Fruit fly (Drosophila melanogaster) whole organism, pupa: ENCODE data around the gene mRpL27.

Experiments
- CG10348 ChIP-seq: fragments of 200-800 bp; sonication (Bioruptor generic); IDR thresholded peaks from 2 replicates; pipeline ENCODE4 v1.3.6; 2022; ENCODE audit warnings: missing biosample characterization, missing genetic modification characterization
- CG12605 ChIP-seq: fragments of 200-800 bp; sonication (Bioruptor generic); IDR thresholded peaks from 2 replicates; pipeline ENCODE4 v1.3.6; 2022; ENCODE audit warnings: missing biosample characterization, missing genetic modification characterization
- CG13204 ChIP-seq: fragments of 200-800 bp; sonication (Bioruptor generic); optimal IDR thresholded peaks from 2 replicates; lab custom pipeline; 2018; ENCODE audit warnings: missing biosample characterization, mild to moderate bottlenecking, missing genetic modification characterization, moderate library complexity
- CG14655 ChIP-seq: fragments of 200-800 bp; sonication (Bioruptor generic); optimal IDR thresholded peaks from 3 replicates; lab custom pipeline; 2017; ENCODE audit warnings: mild to moderate bottlenecking, missing biosample characterization, missing genetic modification reagents, missing genetic modification characterization
- CG15710 ChIP-seq: fragments of 200-800 bp; sonication (Bioruptor generic); optimal IDR thresholded peaks from 2 replicates; lab custom pipeline; 2018; ENCODE audit warnings: missing biosample characterization, mild to moderate bottlenecking, missing genetic modification characterization, moderate library complexity
- CG17806 ChIP-seq: fragments of 200-800 bp; sonication (Bioruptor generic); optimal IDR thresholded peaks from 2 replicates; lab custom pipeline; 2018; ENCODE audit warnings: missing biosample characterization, mild to moderate bottlenecking, missing genetic modification characterization, moderate library complexity
- CG32121 ChIP-seq: fragments of 200-800 bp; sonication (Bioruptor generic); IDR thresholded peaks from 2 replicates; pipeline ENCODE4 v1.3.6; 2022; ENCODE audit warnings: missing biosample characterization, missing genetic modification characterization
- CG34367 ChIP-seq: fragments of 200-800 bp; sonication (Bioruptor generic); optimal IDR thresholded peaks from 2 replicates; lab custom pipeline; 2018; ENCODE audit warnings: missing biosample characterization, mild to moderate bottlenecking, missing genetic modification characterization
- CG4496 ChIP-seq: fragments of 200-800 bp; sonication (Bioruptor generic); IDR thresholded peaks from 3 replicates; pipeline ENCODE4 v1.3.6; 2022; ENCODE audit warnings: missing biosample characterization, missing genetic modification characterization
- CG8159 ChIP-seq: fragments of 200-800 bp; sonication (Bioruptor generic); optimal IDR thresholded peaks from 3 replicates; lab custom pipeline; 2018; ENCODE audit warnings: missing biosample characterization, mild to moderate bottlenecking, missing genetic modification characterization, moderate library complexity
- CG8301 ChIP-seq: fragments of 200-800 bp; sonication (Bioruptor generic); optimal IDR thresholded peaks from 2 replicates; lab custom pipeline; 2018; ENCODE audit warnings: missing biosample characterization, mild to moderate bottlenecking, missing genetic modification characterization
- CG9948 ChIP-seq: fragments of 200-800 bp; sonication (Bioruptor generic); optimal IDR thresholded peaks from 2 replicates; lab custom pipeline; 2018; ENCODE audit warnings: missing biosample characterization, mild to moderate bottlenecking, missing genetic modification characterization, moderate library complexity
- D1 ChIP-seq: fragments of 200-800 bp; sonication (Bioruptor generic); optimal IDR thresholded peaks from 2 replicates; lab custom pipeline; 2018; ENCODE audit warnings: missing biosample characterization, mild to moderate bottlenecking, missing genetic modification characterization, moderate library complexity
- EcR ChIP-seq: fragments of 200-800 bp; sonication (Bioruptor generic); optimal IDR thresholded peaks from 3 replicates; lab custom pipeline; 2019; ENCODE audit warnings: missing biosample characterization, missing genetic modification characterization, mild to moderate bottlenecking, moderate library complexity, missing genetic modification reagents
- Ets98B ChIP-seq: fragments of 200-800 bp; sonication (Bioruptor generic); IDR thresholded peaks from 2 replicates; pipeline ENCODE4 v1.3.6; 2022; ENCODE audit warnings: missing biosample characterization, missing genetic modification characterization
- Pif1A ChIP-seq: fragments of 200-800 bp; sonication (Bioruptor generic); optimal IDR thresholded peaks from 3 replicates; lab custom pipeline; 2016; ENCODE audit warnings: missing biosample characterization, missing genetic modification characterization
- Pif1B ChIP-seq: fragments of 200-800 bp; sonication (Bioruptor generic); optimal IDR thresholded peaks from 3 replicates; lab custom pipeline; 2016; ENCODE audit warnings: missing biosample characterization, missing genetic modification characterization
- Snoo ChIP-seq: fragments of 200-800 bp; sonication (Bioruptor generic); optimal IDR thresholded peaks from 3 replicates; lab custom pipeline; 2017; ENCODE audit warnings: missing biosample characterization, mild to moderate bottlenecking, missing genetic modification characterization, inconsistent platforms
- fd96Ca ChIP-seq: fragments of 200-800 bp; sonication (Bioruptor generic); IDR thresholded peaks from 3 replicates; pipeline ENCODE4 v1.3.6; 2022; ENCODE audit warnings: missing biosample characterization, missing genetic modification characterization
- gl ChIP-seq: fragments of 200-800 bp; sonication (Bioruptor generic); optimal IDR thresholded peaks from 2 replicates; lab custom pipeline; 2018; ENCODE audit warnings: missing biosample characterization, mild to moderate bottlenecking, missing genetic modification characterization
- rn ChIP-seq: fragments of 200-800 bp; sonication (Bioruptor generic); IDR thresholded peaks from 2 replicates; pipeline ENCODE4 v1.3.6; 2022; ENCODE audit warnings: missing biosample characterization, missing genetic modification characterization

The mRpL27 gene

dm6 chr2L:4458119-4459056 lies 1.1 kb downstream of the mRpL27 start, which contains the start of gene RpL27A:
TSS of gene RpL27A (minus strand) at chr2L:4458364.
- TF ChIP-seq CG10348 (GFP tag; lab: Robert Waterston, UW) (no peak), D1 (tag; lab: Kevin White, UChicago) (no peak), CG9948 (tag; lab: Kevin White, UChicago) (peak; percentile 41), Snoo (tag; lab: Kevin White, UChicago) (peak; percentile 81), Ets98B (peak; percentile 32), gl (tag; lab: Kevin White, UChicago) (no peak), CG15710 (tag; lab: Kevin White, UChicago) (peak; percentile 50), CG34367 (tag; lab: Kevin White, UChicago) (peak; percentile 65), CG8159 (tag; lab: Kevin White, UChicago) (peak; percentile 44), fd96Ca (GFP tag; lab: Robert Waterston, UW) (peak; percentile 14; the same call in 1 of the 3 replicates), CG14655 (no peak), CG32121 (GFP tag; lab: Robert Waterston, UW) (peak; percentile 47; the same call in 1 of the 2 replicates), CG8301 (tag; lab: Kevin White, UChicago) (peak; percentile 5), CG4496 (peak; percentile 84), CG12605 (GFP tag; lab: Robert Waterston, UW) (peak; percentile 67)

dm6 chr2L:4456539-4456994 lies 2.9 kb downstream of the mRpL27 start, which contains the start of gene Gs1l:
TSS of gene Gs1l (minus strand) at chr2L:4456807.
- TF ChIP-seq CG12605 (GFP tag; lab: Robert Waterston, UW) = no peak
- TF ChIP-seq CG14655 = no peak
- TF ChIP-seq rn (GFP tag; lab: Robert Waterston, UW) = no peak
- no peak for TF ChIP-seq D1 (tag; lab: Kevin White, UChicago)
- no peak for TF ChIP-seq CG4496
- TF ChIP-seq CG8301 (tag; lab: Kevin White, UChicago) = no peak
- TF ChIP-seq CG13204 = no peak
- TF ChIP-seq Pif1B = no peak
- TF ChIP-seq Ets98B = no peak; the same call in 1 of the 2 replicates
- no peak for TF ChIP-seq CG9948 (tag; lab: Kevin White, UChicago)
- TF ChIP-seq CG32121 (GFP tag; lab: Robert Waterston, UW) = peak; percentile 40; the same call in 1 of the 2 replicates
- TF ChIP-seq CG15710 (tag; lab: Kevin White, UChicago) = no peak
- no peak for TF ChIP-seq Snoo (tag; lab: Kevin White, UChicago)
- TF ChIP-seq EcR = peak; percentile 71
- TF ChIP-seq CG8159 (tag; lab: Kevin White, UChicago) = peak; percentile 26
- TF ChIP-seq CG34367 (tag; lab: Kevin White, UChicago) = no peak
- no peak for TF ChIP-seq CG17806 (tag; lab: Kevin White, UChicago)

dm6 chr2L:4454009-4454689 lies 5.3 kb downstream of the mRpL27 start, which contains the start of the genes Secp43 and ND-B8:
TSS of gene Secp43 (minus strand) at chr2L:4454453.
TSS of gene ND-B8 (plus strand) at chr2L:4454626.
- no peak for TF ChIP-seq CG14655
- no peak for TF ChIP-seq CG8301 (tag; lab: Kevin White, UChicago)
- no peak for TF ChIP-seq CG4496
- TF ChIP-seq Ets98B = no peak
- no peak for TF ChIP-seq CG34367 (tag; lab: Kevin White, UChicago)
- no peak for TF ChIP-seq CG13204
- TF ChIP-seq CG15710 (tag; lab: Kevin White, UChicago) = no peak
- TF ChIP-seq, all 21 proteins: peak for 0

- no peak for TF ChIP-seq CG14655
- TF ChIP-seq CG15710 (tag; lab: Kevin White, UChicago) = no peak
- no peak for TF ChIP-seq CG8159 (tag; lab: Kevin White, UChicago)
- no peak for TF ChIP-seq CG9948 (tag; lab: Kevin White, UChicago)
- TF ChIP-seq gl (tag; lab: Kevin White, UChicago) = no peak
- TF ChIP-seq D1 (tag; lab: Kevin White, UChicago) = no peak
- TF ChIP-seq fd96Ca (GFP tag; lab: Robert Waterston, UW) = no peak
- no peak for TF ChIP-seq rn (GFP tag; lab: Robert Waterston, UW)
- no peak for TF ChIP-seq CG10348 (GFP tag; lab: Robert Waterston, UW)
- TF ChIP-seq CG34367 (tag; lab: Kevin White, UChicago) = no peak
- TF ChIP-seq CG8301 (tag; lab: Kevin White, UChicago) = no peak
- TF ChIP-seq EcR = no peak
- no peak for TF ChIP-seq CG17806 (tag; lab: Kevin White, UChicago)
- no peak for TF ChIP-seq CG4496
- TF ChIP-seq Ets98B = no peak
- TF ChIP-seq Pif1B = no peak
Observed at dm6 chr2L:4452798-4453197, 6.6 kb downstream of the mRpL27 start, which contains the start of gene CG15439. TSS of gene CG15439 (minus strand) at chr2L:4453038.

- peak; percentile 97 for TF ChIP-seq Snoo (tag; lab: Kevin White, UChicago)
- TF ChIP-seq Pif1B = peak; percentile 96
- TF ChIP-seq D1 (tag; lab: Kevin White, UChicago) = peak; percentile 99
- peak; percentile 98 for TF ChIP-seq CG9948 (tag; lab: Kevin White, UChicago)
- TF ChIP-seq CG12605 (GFP tag; lab: Robert Waterston, UW) = peak; percentile 98
- TF ChIP-seq CG13204 = no peak
- TF ChIP-seq fd96Ca (GFP tag; lab: Robert Waterston, UW) = peak; percentile 97
- TF ChIP-seq CG15710 (tag; lab: Kevin White, UChicago) = peak; percentile 90
- TF ChIP-seq Pif1A (GFP tag; lab: Kevin White, UChicago) = no peak
- peak; percentile 98 for TF ChIP-seq rn (GFP tag; lab: Robert Waterston, UW)
- peak; percentile 88 for TF ChIP-seq CG34367 (tag; lab: Kevin White, UChicago)
- peak; percentile 99 for TF ChIP-seq Ets98B
- peak; percentile 99 for TF ChIP-seq CG32121 (GFP tag; lab: Robert Waterston, UW)
- peak; percentile 96 for TF ChIP-seq gl (tag; lab: Kevin White, UChicago)
- TF ChIP-seq EcR = peak; percentile 30
- TF ChIP-seq CG8159 (tag; lab: Kevin White, UChicago) = peak; percentile 99
- peak; percentile 99 for TF ChIP-seq CG4496
- TF ChIP-seq CG10348 (GFP tag; lab: Robert Waterston, UW) = peak; percentile 81
- TF ChIP-seq CG8301 (tag; lab: Kevin White, UChicago) = peak; percentile 99
- peak; percentile 99 for TF ChIP-seq CG14655
- peak; percentile 100 for TF ChIP-seq CG17806 (tag; lab: Kevin White, UChicago)
Observed at dm6 chr2L:4448582-4449016, 10.8 kb downstream of the mRpL27 start, which contains the start of gene MFS18. TSS of gene MFS18 (minus strand) at chr2L:4448635.
